Fruit fly (Drosophila melanogaster): ENCODE results near the gene csw.

The csw gene

DNA sequence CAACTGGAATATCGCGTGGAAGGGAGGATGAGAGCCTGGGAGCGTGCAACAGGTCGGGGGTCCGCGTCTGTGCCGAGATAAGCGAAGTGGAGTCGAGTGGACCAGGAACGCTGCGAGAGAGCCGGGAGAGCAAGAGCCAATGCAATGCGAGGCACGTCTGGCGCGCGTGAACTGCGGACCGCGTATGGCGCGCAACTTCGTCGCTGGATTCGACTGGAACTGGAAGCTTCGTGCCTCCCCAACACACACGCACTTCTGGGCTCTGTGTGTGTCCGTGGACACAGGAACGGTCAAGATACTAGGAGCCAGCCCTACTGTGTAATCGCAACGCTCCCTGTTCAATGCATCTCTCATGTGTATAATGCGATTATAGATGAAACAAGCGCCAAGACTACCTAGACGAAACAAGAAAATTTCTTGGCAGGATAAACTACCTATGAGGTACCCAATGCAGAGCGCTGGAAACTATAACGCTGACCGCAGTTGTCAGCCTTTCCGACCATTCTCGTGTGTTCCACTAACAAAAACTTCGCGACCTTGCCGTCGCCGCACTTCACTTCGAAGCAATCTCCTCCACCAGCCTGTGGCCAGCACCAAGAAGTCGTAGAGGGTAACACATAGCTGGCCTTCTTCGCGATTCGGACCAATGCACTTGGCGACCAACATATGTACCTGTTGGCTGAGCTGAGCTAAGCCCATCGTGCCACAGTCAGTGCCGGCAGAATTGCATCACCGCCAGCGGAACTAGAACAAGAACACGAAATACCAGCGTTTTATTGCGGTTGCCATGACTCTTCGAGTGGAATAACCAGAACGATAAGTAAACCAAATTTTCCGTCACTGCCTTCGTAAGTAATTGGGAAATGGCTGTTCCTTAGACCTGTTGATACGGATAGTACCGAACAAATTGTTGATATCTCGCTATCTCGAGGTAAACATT lies 21.9 kb upstream of the csw start, which contains the start of gene Rtca:
Gene Rtca, plus strand, starts transcription at position 536 of the 940 bp plus-strand sequence.
- TF ChIP-seq MTF-1 (GFP tag; optimal IDR thresholded peaks at IDR 0.05; ENCODE audit: borderline replicate concordance) (peak; percentile 12), vfl (GFP tag; optimal IDR thresholded peaks at IDR 0.05) (peak; percentile 44), Ada2b (GFP tag; IDR thresholded peaks at IDR 0.05) (peak; percentile 59), stc (GFP tag; IDR thresholded peaks at IDR 0.05) (peak; percentile 57; the same call in 1 of the 2 replicates), CG15073 (GFP tag; optimal IDR thresholded peaks at IDR 0.05) (no peak), run (tag; optimal IDR thresholded peaks at IDR 0.05) (no peak), CG6683 (GFP tag; optimal IDR thresholded peaks at IDR 0.05) (peak; percentile 43), ci (GFP tag; IDR thresholded peaks at IDR 0.05) (peak; percentile 52; the same call in 1 of the 3 replicates), Atf-2 (GFP tag; optimal IDR thresholded peaks at IDR 0.05) (peak; percentile 48), chm (GFP tag; IDR thresholded peaks at IDR 0.05) (no peak), CG14860 (GFP tag; IDR thresholded peaks at IDR 0.05; ENCODE audit: partially characterized antibody) (no peak), Abd-B (GFP tag; optimal IDR thresholded peaks at IDR 0.05) (peak; percentile 37), cato (GFP tag; optimal IDR thresholded peaks at IDR 0.05; ENCODE audit: borderline replicate concordance) (no peak), CG16815 (GFP tag; optimal IDR thresholded peaks at IDR 0.05) (peak; percentile 59), sna (GFP tag; IDR thresholded peaks at IDR 0.05; ENCODE audit: partially characterized antibody) (no peak), Rfx (GFP tag; IDR thresholded peaks at IDR 0.05) (peak; percentile 73), pzg (GFP tag; optimal IDR thresholded peaks at IDR 0.05) (peak; percentile 0), CG4730 (GFP tag; IDR thresholded peaks at IDR 0.05) (no peak), pfk (GFP tag; optimal IDR thresholded peaks at IDR 0.05) (no peak), CG2875 (GFP tag; optimal IDR thresholded peaks at IDR 0.05) (peak; percentile 13), danr (GFP tag; IDR thresholded peaks at IDR 0.05) (peak; percentile 48; the same call in 1 of the 2 replicates), al (GFP tag; IDR thresholded peaks at IDR 0.05) (peak; percentile 42; the same call in 1 of the 2 replicates), hkb (optimal IDR thresholded peaks at IDR 0.05) (no peak), hkb (GFP tag; IDR thresholded peaks at IDR 0.05) (peak; percentile 79), ssp (GFP tag; IDR thresholded peaks at IDR 0.05) (0 out of 2 replicates have a peak, but pooled peaks have one; percentile 37), disco-r (GFP tag; optimal IDR thresholded peaks at IDR 0.05) (no peak), CG34224 (GFP tag; IDR thresholded peaks at IDR 0.05; ENCODE audit: partially characterized antibody) (0 out of 3 replicates have a peak, but pooled peaks have one; percentile 16), CG15479 (GFP tag; optimal IDR thresholded peaks at IDR 0.05) (peak; percentile 10), CG7928 (GFP tag; optimal IDR thresholded peaks at IDR 0.05) (peak; percentile 15), CG7271 (tag; optimal IDR thresholded peaks at IDR 0.05) (no peak), NC2α (GFP tag; optimal IDR thresholded peaks at IDR 0.05) (peak; percentile 38), ap (GFP tag; IDR thresholded peaks at IDR 0.05) (peak; percentile 20; the same call in 1 of the 2 replicates), sd (tag; optimal IDR thresholded peaks at IDR 0.05) (peak; percentile 74), Jarid2 (GFP tag; optimal IDR thresholded peaks at IDR 0.05) (peak; percentile 6), zen2 (GFP tag; IDR thresholded peaks at IDR 0.05; ENCODE audit: partially characterized antibody) (no peak), Mes4 (GFP tag; optimal IDR thresholded peaks at IDR 0.05) (peak; percentile 45), Gug (GFP tag; IDR thresholded peaks at IDR 0.05) (peak; percentile 21; the same call in 1 of the 4 replicates), Rx (GFP tag; IDR thresholded peaks at IDR 0.05) (no peak; the same call in 1 of the 2 replicates), caup (GFP tag; optimal IDR thresholded peaks at IDR 0.05; ENCODE audit: severe bottlenecking) (peak; percentile 77), CG17359 (tag; optimal IDR thresholded peaks at IDR 0.05) (peak; percentile 58), emc (GFP tag; optimal IDR thresholded peaks at IDR 0.05) (peak; percentile 15), Dad (GFP tag; optimal IDR thresholded peaks at IDR 0.05) (peak; percentile 56), CG1529 (GFP tag; optimal IDR thresholded peaks at IDR 0.05) (peak; percentile 8), eyg (GFP tag; optimal IDR thresholded peaks at IDR 0.05) (peak; percentile 20), CG10147 (GFP tag; optimal IDR thresholded peaks at IDR 0.05) (peak; percentile 30), esg (GFP tag; conservative IDR thresholded peaks at IDR 0.05) (peak; percentile 72), vvl (GFP tag; IDR thresholded peaks at IDR 0.05) (peak; percentile 78), pho (GFP tag; optimal IDR thresholded peaks at IDR 0.05) (peak; percentile 69)

Data from whole organism, embryonic.